Fruit fly (Drosophila melanogaster): ENCODE measurements around the gene Adhr.

Gene Adhr

dm6 chr2L:14573216-14573909, 42.0 kb upstream of the Adhr start:
- TF ChIP-seq CG1024 (GFP tag; IDR thresholded peaks at IDR 0.05) (no peak), sens (GFP tag) (peak; percentile 88), CG7786 (GFP tag; optimal IDR thresholded peaks at IDR 0.05) (no peak), al (GFP tag; IDR thresholded peaks at IDR 0.05) (no peak), sisA (GFP tag; IDR thresholded peaks at IDR 0.05) (peak; percentile 37), Xrp1 (GFP tag; IDR thresholded peaks at IDR 0.05) (0 out of 2 replicates have a peak, but pooled peaks have one; percentile 5), Drgx (GFP tag; IDR thresholded peaks at IDR 0.05) (peak; percentile 77), prd (optimal IDR thresholded peaks at IDR 0.05) (no peak), prd (GFP tag; IDR thresholded peaks at IDR 0.05) (no peak), Hmr (GFP tag; optimal IDR thresholded peaks at IDR 0.05) (no peak), lbe (GFP tag; optimal IDR thresholded peaks at IDR 0.05) (peak; percentile 74), eyg (GFP tag; optimal IDR thresholded peaks at IDR 0.05) (no peak), lov (optimal IDR thresholded peaks at IDR 0.05) (no peak), lov (GFP tag; IDR thresholded peaks at IDR 0.05) (no peak), nmo (GFP tag; optimal IDR thresholded peaks at IDR 0.05) (peak; percentile 9), CG32772 (GFP tag; IDR thresholded peaks at IDR 0.05) (peak; percentile 6; the same call in 1 of the 2 replicates), ato (GFP tag; IDR thresholded peaks at IDR 0.05; ENCODE audit: partially characterized antibody) (no peak), tio (GFP tag; optimal IDR thresholded peaks at IDR 0.05) (no peak), CG9932 (GFP tag; IDR thresholded peaks at IDR 0.05) (no peak), ttk (GFP tag; IDR thresholded peaks at IDR 0.05) (no peak), CG30431 (GFP tag; optimal IDR thresholded peaks at IDR 0.05) (no peak), Ets65A (GFP tag) (peak; percentile 24), CG3995 (GFP tag; optimal IDR thresholded peaks at IDR 0.05) (no peak), D (optimal IDR thresholded peaks at IDR 0.05) (no peak), D (GFP tag; optimal IDR thresholded peaks at IDR 0.05) (peak; percentile 1), so (GFP tag; IDR thresholded peaks at IDR 0.05) (peak; percentile 19; the same call in 1 of the 3 replicates), corto (GFP tag; optimal IDR thresholded peaks at IDR 0.05) (peak; percentile 81), unpg (GFP tag; optimal IDR thresholded peaks at IDR 0.05) (no peak), HLH4C (GFP tag; IDR thresholded peaks at IDR 0.05; ENCODE audit: partially characterized antibody) (no peak), phol (tag; optimal IDR thresholded peaks at IDR 0.05) (no peak), CG6791 (GFP tag; IDR thresholded peaks at IDR 0.05; ENCODE audit: partially characterized antibody) (0 out of 3 replicates have a peak, but pooled peaks have one; percentile 6), CG12942 (GFP tag; optimal IDR thresholded peaks at IDR 0.05) (no peak), D19A (tag; optimal IDR thresholded peaks at IDR 0.05) (peak; percentile 54), zf30C (GFP tag; optimal IDR thresholded peaks at IDR 0.05) (no peak), tap (tag; optimal IDR thresholded peaks at IDR 0.05) (no peak), Gsc (GFP tag; IDR thresholded peaks at IDR 0.05) (no peak), klu (GFP tag; IDR thresholded peaks at IDR 0.05) (no peak), CG2712 (tag; optimal IDR thresholded peaks at IDR 0.05) (no peak), tx (GFP tag; optimal IDR thresholded peaks at IDR 0.05) (no peak)

- TF ChIP-seq Adf1 (GFP tag; IDR thresholded peaks at IDR 0.05) (no peak), odd (GFP tag; optimal IDR thresholded peaks at IDR 0.05) (no peak), nmo (GFP tag; optimal IDR thresholded peaks at IDR 0.05) (no peak), Deaf1 (tag; optimal IDR thresholded peaks at IDR 0.05) (no peak), kni (GFP tag; optimal IDR thresholded peaks at IDR 0.05) (no peak), maf-S (GFP tag; optimal IDR thresholded peaks at IDR 0.05) (no peak), CG2199 (GFP tag; IDR thresholded peaks at IDR 0.05) (no peak), eyg (GFP tag; optimal IDR thresholded peaks at IDR 0.05) (no peak), Sox102F (GFP tag; optimal IDR thresholded peaks at IDR 0.05) (peak; percentile 19), bsh (GFP tag; optimal IDR thresholded peaks at IDR 0.05) (peak in 1 of 2 experiments; percentile 3), sr (GFP tag; IDR thresholded peaks at IDR 0.05) (no peak), Awh (GFP tag; IDR thresholded peaks at IDR 0.05) (0 out of 2 replicates have a peak, but pooled peaks have one; percentile 29), gsb-n (tag; optimal IDR thresholded peaks at IDR 0.05) (no peak), ems (GFP tag; optimal IDR thresholded peaks at IDR 0.05) (no peak), CG1024 (GFP tag; IDR thresholded peaks at IDR 0.05) (no peak), disco-r (GFP tag; optimal IDR thresholded peaks at IDR 0.05) (no peak), Drgx (GFP tag; IDR thresholded peaks at IDR 0.05) (no peak), CG12744 (GFP tag; optimal IDR thresholded peaks at IDR 0.05) (no peak), br (optimal IDR thresholded peaks at IDR 0.05) (no peak)
Observed at dm6 chr2L:14574852-14575251, 40.5 kb upstream of the Adhr start.
